Worm (Caenorhabditis elegans): Measurements from ENCODE around the gene hot-3.
"Not testable (repeated sequence)": the region's sequence is repeated elsewhere in the genome, so short reads cannot be mapped to it uniquely, and the experiment has no call there.

hot-3 gene

DNA sequence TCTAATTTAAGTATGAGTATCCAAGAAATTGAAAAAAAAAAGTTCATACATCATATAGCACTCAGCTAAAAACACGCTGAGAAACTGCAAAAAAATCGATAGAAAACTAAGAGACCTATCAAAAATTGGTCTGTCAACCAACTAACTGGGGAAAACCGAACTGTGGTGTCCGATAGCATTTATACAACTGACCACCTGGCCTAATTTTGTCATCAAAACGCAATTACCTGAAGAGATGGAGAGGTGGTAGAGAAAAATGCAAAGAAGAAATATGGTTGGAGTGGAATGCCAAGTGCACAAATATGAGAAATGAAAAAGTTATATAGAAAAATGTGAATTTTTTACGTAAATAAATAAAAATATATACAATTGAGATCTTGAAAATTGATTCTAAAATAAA lies 41.7 kb upstream of the hot-3 start, which contains the start of gene Y39G8B.1 (continued):
- TF ChIP-seq madf-9 (GFP tag; conservative IDR thresholded peaks at IDR 0.05) (no peak), snpc-4 (tag; optimal IDR thresholded peaks at IDR 0.05) (no peak), F49E8.2 (tag; optimal IDR thresholded peaks at IDR 0.05; ENCODE audit: borderline replicate concordance) (no peak), ceh-32 (tag; optimal IDR thresholded peaks at IDR 0.05; ENCODE audit: poor library complexity) (no peak), daf-19 (GFP tag; conservative IDR thresholded peaks at IDR 0.05) (no peak), lir-3 (tag; optimal IDR thresholded peaks at IDR 0.05) (no peak), nhr-25 (tag; optimal IDR thresholded peaks at IDR 0.05; ENCODE audit: borderline replicate concordance, insufficient read depth) (no peak), mdl-1 (tag; optimal IDR thresholded peaks at IDR 0.05) (peak in 1 of 2 experiments; percentile 29), mep-1 (tag; optimal IDR thresholded peaks at IDR 0.05) (peak; percentile 32)

DNA sequence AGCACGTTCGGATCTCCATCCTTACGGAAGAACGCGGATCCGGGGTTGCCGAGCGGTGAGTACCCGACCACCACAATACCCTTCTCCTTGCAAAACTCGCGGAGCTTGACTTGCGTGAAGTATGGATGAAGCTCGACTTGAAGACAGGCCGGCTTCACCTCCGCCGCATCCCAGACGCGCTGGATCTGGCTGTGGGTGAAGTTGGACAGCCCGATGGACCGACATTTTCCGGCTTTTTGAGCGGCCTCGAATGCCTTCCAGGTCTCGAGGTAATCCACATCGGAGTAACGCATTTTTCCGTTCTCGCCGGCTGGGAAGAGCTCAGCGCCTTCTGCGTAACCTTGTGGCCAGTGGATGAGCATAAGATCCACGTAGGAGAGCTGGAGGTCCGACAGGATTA lies 40.4 kb upstream of the hot-3 start:
- no peak for TF ChIP-seq spr-3 (GFP tag; optimal IDR thresholded peaks at IDR 0.05)
- no peak for TF ChIP-seq mxl-3 (GFP tag; optimal IDR thresholded peaks at IDR 0.05)
- peak; percentile 82 for TF ChIP-seq set-16 (GFP tag; IDR thresholded peaks at IDR 0.05)
- TF ChIP-seq aha-1 (tag): peak; percentile 87
- 0 out of 2 replicates have a peak, but pooled peaks have one; percentile 32 for TF ChIP-seq egl-43 (GFP tag; IDR thresholded peaks at IDR 0.05)
- no peak for TF ChIP-seq daf-16 (GFP tag; optimal IDR thresholded peaks at IDR 0.05)
- TF ChIP-seq daf-16 (tag; optimal IDR thresholded peaks at IDR 0.05): no peak
- peak; percentile 54 for TF ChIP-seq nhr-42 (GFP tag; IDR thresholded peaks at IDR 0.05)

DNA sequence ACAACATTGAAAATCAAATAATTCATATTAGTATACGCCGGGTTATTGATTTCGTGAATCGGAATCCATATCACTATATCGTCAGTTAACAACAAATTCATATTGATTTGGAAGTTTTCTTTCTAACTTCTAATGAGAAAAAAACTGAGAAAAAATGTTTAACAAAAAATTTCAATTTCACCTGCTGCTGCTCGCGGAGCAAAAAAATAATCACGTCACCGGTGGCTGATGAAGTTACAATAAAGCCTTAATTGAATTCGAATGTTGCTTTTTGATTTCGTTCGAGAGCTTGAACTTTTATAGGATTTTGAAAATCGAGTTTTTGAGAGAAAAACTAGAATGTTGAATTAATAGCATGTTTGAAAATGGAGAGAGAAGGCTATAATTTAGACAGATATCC lies 37.1 kb upstream of the hot-3 start, which contains the start of gene sre-43:
sre-43 (minus strand) TSS at position 101 of the 400 bp plus-strand sequence.
- TF ChIP-seq lin-38 (GFP tag; IDR thresholded peaks at IDR 0.05) (no peak), duxl-1 (tag; optimal IDR thresholded peaks at IDR 0.05; ENCODE audit: poor library complexity) (no peak), nhr-42 (GFP tag; IDR thresholded peaks at IDR 0.05) (no peak), nhr-28 (tag; optimal IDR thresholded peaks at IDR 0.05) (no peak)

DNA sequence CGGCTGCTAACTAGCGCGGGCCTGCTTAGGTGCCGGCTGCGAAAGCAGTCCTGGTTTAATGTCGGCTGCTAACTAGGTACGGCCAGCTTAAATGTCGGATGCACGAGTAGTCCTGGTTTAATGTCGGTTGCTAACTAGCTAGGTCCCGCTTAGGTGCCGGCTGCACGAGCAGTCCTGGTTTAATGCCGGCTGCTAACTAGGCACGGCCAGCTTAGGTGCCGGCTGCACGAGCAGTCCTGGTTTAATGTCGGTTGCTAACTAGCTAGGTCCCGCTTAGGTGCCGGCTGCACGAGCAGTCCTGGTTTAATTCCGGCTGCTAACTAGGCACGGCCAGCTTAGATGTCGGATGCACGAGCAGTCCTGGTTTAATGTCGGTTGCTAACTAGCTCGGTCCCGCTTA lies 36.2 kb upstream of the hot-3 start:
- TF ChIP-seq unc-62 (GFP tag; optimal IDR thresholded peaks at IDR 0.05 in 1 of 2) (peak in 1 of 2 experiments; percentile 89), set-16 (GFP tag; IDR thresholded peaks at IDR 0.05) (peak; percentile 47; the same call in 1 of the 2 replicates), nhr-42 (GFP tag; IDR thresholded peaks at IDR 0.05) (0 out of 2 replicates have a peak, but pooled peaks have one; percentile 25)
- TF ChIP-seq unc-62 (tag; optimal IDR thresholded peaks at IDR 0.05): not testable (repeated sequence)

DNA sequence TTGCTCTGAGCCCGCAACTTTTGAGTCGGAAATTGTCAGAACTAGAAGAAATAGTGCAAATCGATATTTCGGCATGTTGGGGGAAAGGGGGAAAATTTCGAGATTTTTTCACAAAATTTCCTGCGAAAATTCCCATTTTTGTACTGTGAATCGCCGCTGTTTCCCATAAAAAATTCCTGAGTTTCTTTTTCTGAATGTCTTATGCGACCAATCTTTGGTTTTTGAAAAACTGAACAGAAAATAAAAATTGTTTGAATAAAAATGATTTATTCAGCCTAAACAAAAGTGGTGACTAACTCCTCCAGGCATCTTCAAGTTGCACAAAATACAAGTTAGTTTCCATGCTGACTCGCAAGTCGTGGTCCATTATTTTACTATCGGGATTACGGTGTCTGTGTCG lies 34.4 kb upstream of the hot-3 start, which contains the start of gene W07G1.7:
W07G1.7 (minus strand) TSS at position 101 of the 400 bp plus-strand sequence.
- TF ChIP-seq cey-2 (tag; optimal IDR thresholded peaks at IDR 0.05; ENCODE audit: borderline replicate concordance, insufficient read depth) (no peak), T20F7.1 (GFP tag; optimal IDR thresholded peaks at IDR 0.05) (no peak), F10B5.3 (tag; optimal IDR thresholded peaks at IDR 0.05) (no peak), F37D6.2 (tag; optimal IDR thresholded peaks at IDR 0.05) (no peak), ztf-7 (tag; optimal IDR thresholded peaks at IDR 0.05) (no peak), lir-3 (tag; optimal IDR thresholded peaks at IDR 0.05) (no peak), nhr-48 (tag; optimal IDR thresholded peaks at IDR 0.05) (no peak), nhr-11 (tag; optimal IDR thresholded peaks at IDR 0.05) (no peak), mes-2 (tag; optimal IDR thresholded peaks at IDR 0.05; ENCODE audit: poor library complexity, severe bottlenecking) (no peak), attf-4 (tag; optimal IDR thresholded peaks at IDR 0.05) (no peak), hif-1 (tag; optimal IDR thresholded peaks at IDR 0.05) (no peak), lin-13 (GFP tag; optimal IDR thresholded peaks at IDR 0.05) (no peak), ztf-11 (tag; optimal IDR thresholded peaks at IDR 0.05) (no peak), nhr-25 (tag; optimal IDR thresholded peaks at IDR 0.05; ENCODE audit: borderline replicate concordance, insufficient read depth) (no peak)
